Worm (Caenorhabditis elegans) whole organism, midembryonic: Measurements from ENCODE around the gene T25G12.13.

Experiments used
- T22C8.4 ChIP-seq: fragments of 200-800 bp; sonication (Bioruptor generic); IDR thresholded peaks from 2 replicates; pipeline ENCODE4 v1.3.6; 2022; ENCODE audit warnings: missing genetic modification characterization, missing compliant biosample characterization
- cog-1 ChIP-seq: sonication (generic microtip); optimal IDR thresholded peaks from 2 replicates; lab custom pipeline; 2016; ENCODE audit warnings: missing genetic modification characterization, missing compliant biosample characterization
- flt-1 ChIP-seq: fragments of 200-800 bp; sonication (Bioruptor generic); IDR thresholded peaks from 2 replicates; pipeline ENCODE4 v1.3.6; 2022; ENCODE audit warnings: missing genetic modification characterization, missing compliant biosample characterization
- klf-2 ChIP-seq: fragments of 200-800 bp; sonication (Bioruptor generic); conservative IDR thresholded peaks from 2 replicates; pipeline ENCODE4 v1.3.6; 2022; ENCODE audit warnings: missing genetic modification reagents, missing genetic modification characterization, missing compliant biosample characterization
- med-1 ChIP-seq: sonication (generic microtip); optimal IDR thresholded peaks from 2 replicates; lab custom pipeline; 2017; ENCODE audit warnings: missing genetic modification characterization, mild to moderate bottlenecking, missing compliant biosample characterization, antibody characterized with exemption, missing genetic modification reagents; ENCODE audit not compliant: insufficient read depth
- ref-1 ChIP-seq: fragments of 200-800 bp; sonication (Bioruptor generic); conservative IDR thresholded peaks from 2 replicates; pipeline ENCODE4 v1.3.6; 2022; ENCODE audit warnings: missing genetic modification reagents, missing genetic modification characterization, missing compliant biosample characterization
- tab-1 ChIP-seq: fragments of 200-800 bp; sonication (Bioruptor generic); IDR thresholded peaks from 2 replicates; pipeline ENCODE4 v1.3.6; 2022; ENCODE audit warnings: missing genetic modification characterization, missing compliant biosample characterization
- ztf-23 ChIP-seq: fragments of 200-800 bp; sonication (Bioruptor generic); IDR thresholded peaks from 2 replicates; pipeline ENCODE4 v1.3.6; 2022; ENCODE audit warnings: missing genetic modification reagents, missing genetic modification characterization, missing compliant biosample characterization
- ztf-29 ChIP-seq: fragments of 200-800 bp; sonication (Bioruptor generic); IDR thresholded peaks from 2 replicates; pipeline ENCODE4 v1.3.6; 2022; ENCODE audit warnings: missing genetic modification reagents, missing genetic modification characterization, missing compliant biosample characterization

ce11 chrX:17221873-17222525, 21.2 kb upstream of the T25G12.13 start, which contains the start of gene rab-6.2:
- TF ChIP-seq klf-2 = no peak
- 0 out of 2 replicates have a peak, but pooled peaks have one; percentile 17 for TF ChIP-seq flt-1
- no peak for TF ChIP-seq ztf-23 (GFP tag; lab: Robert Waterston, UW)
- TF ChIP-seq T22C8.4 (GFP tag; lab: Robert Waterston, UW) = no peak
- TF ChIP-seq tab-1 (GFP tag; lab: Robert Waterston, UW) = no peak
- TF ChIP-seq med-1 = no peak
- no peak for TF ChIP-seq cog-1 (tag; lab: Kevin White, UChicago)
- no peak for TF ChIP-seq ztf-29
- no peak for TF ChIP-seq ref-1 (GFP tag; lab: Robert Waterston, UW)
